Fruit fly (Drosophila melanogaster) whole organism, pupa: Measurements from ENCODE around the gene CG13373.
A peak's percentile ranks its signal among the peaks of the same experiment; 100 is the strongest.

Experiments
- CG10348 ChIP-seq: fragments of 200-800 bp; sonication (Bioruptor generic); IDR thresholded peaks from 2 replicates; pipeline ENCODE4 v1.3.6; 2022; ENCODE audit warnings: missing biosample characterization, missing genetic modification characterization
- CG12605 ChIP-seq: fragments of 200-800 bp; sonication (Bioruptor generic); IDR thresholded peaks from 2 replicates; pipeline ENCODE4 v1.3.6; 2022; ENCODE audit warnings: missing biosample characterization, missing genetic modification characterization
- CG13204 ChIP-seq: fragments of 200-800 bp; sonication (Bioruptor generic); optimal IDR thresholded peaks from 2 replicates; lab custom pipeline; 2018; ENCODE audit warnings: missing biosample characterization, mild to moderate bottlenecking, missing genetic modification characterization, moderate library complexity
- CG14655 ChIP-seq: fragments of 200-800 bp; sonication (Bioruptor generic); optimal IDR thresholded peaks from 3 replicates; lab custom pipeline; 2017; ENCODE audit warnings: mild to moderate bottlenecking, missing biosample characterization, missing genetic modification reagents, missing genetic modification characterization
- CG15710 ChIP-seq: fragments of 200-800 bp; sonication (Bioruptor generic); optimal IDR thresholded peaks from 2 replicates; lab custom pipeline; 2018; ENCODE audit warnings: missing biosample characterization, mild to moderate bottlenecking, missing genetic modification characterization, moderate library complexity
- CG17806 ChIP-seq: fragments of 200-800 bp; sonication (Bioruptor generic); optimal IDR thresholded peaks from 2 replicates; lab custom pipeline; 2018; ENCODE audit warnings: missing biosample characterization, mild to moderate bottlenecking, missing genetic modification characterization, moderate library complexity
- CG32121 ChIP-seq: fragments of 200-800 bp; sonication (Bioruptor generic); IDR thresholded peaks from 2 replicates; pipeline ENCODE4 v1.3.6; 2022; ENCODE audit warnings: missing biosample characterization, missing genetic modification characterization
- CG34367 ChIP-seq: fragments of 200-800 bp; sonication (Bioruptor generic); optimal IDR thresholded peaks from 2 replicates; lab custom pipeline; 2018; ENCODE audit warnings: missing biosample characterization, mild to moderate bottlenecking, missing genetic modification characterization
- CG4496 ChIP-seq: fragments of 200-800 bp; sonication (Bioruptor generic); IDR thresholded peaks from 3 replicates; pipeline ENCODE4 v1.3.6; 2022; ENCODE audit warnings: missing biosample characterization, missing genetic modification characterization
- CG8159 ChIP-seq: fragments of 200-800 bp; sonication (Bioruptor generic); optimal IDR thresholded peaks from 3 replicates; lab custom pipeline; 2018; ENCODE audit warnings: missing biosample characterization, mild to moderate bottlenecking, missing genetic modification characterization, moderate library complexity
- CG8301 ChIP-seq: fragments of 200-800 bp; sonication (Bioruptor generic); optimal IDR thresholded peaks from 2 replicates; lab custom pipeline; 2018; ENCODE audit warnings: missing biosample characterization, mild to moderate bottlenecking, missing genetic modification characterization
- CG9948 ChIP-seq: fragments of 200-800 bp; sonication (Bioruptor generic); optimal IDR thresholded peaks from 2 replicates; lab custom pipeline; 2018; ENCODE audit warnings: missing biosample characterization, mild to moderate bottlenecking, missing genetic modification characterization, moderate library complexity
- D1 ChIP-seq: fragments of 200-800 bp; sonication (Bioruptor generic); optimal IDR thresholded peaks from 2 replicates; lab custom pipeline; 2018; ENCODE audit warnings: missing biosample characterization, mild to moderate bottlenecking, missing genetic modification characterization, moderate library complexity
- EcR ChIP-seq: fragments of 200-800 bp; sonication (Bioruptor generic); optimal IDR thresholded peaks from 3 replicates; lab custom pipeline; 2019; ENCODE audit warnings: missing biosample characterization, missing genetic modification characterization, mild to moderate bottlenecking, moderate library complexity, missing genetic modification reagents
- Ets98B ChIP-seq: fragments of 200-800 bp; sonication (Bioruptor generic); IDR thresholded peaks from 2 replicates; pipeline ENCODE4 v1.3.6; 2022; ENCODE audit warnings: missing biosample characterization, missing genetic modification characterization
- Pif1A ChIP-seq: fragments of 200-800 bp; sonication (Bioruptor generic); optimal IDR thresholded peaks from 3 replicates; lab custom pipeline; 2016; ENCODE audit warnings: missing biosample characterization, missing genetic modification characterization
- Pif1B ChIP-seq: fragments of 200-800 bp; sonication (Bioruptor generic); optimal IDR thresholded peaks from 3 replicates; lab custom pipeline; 2016; ENCODE audit warnings: missing biosample characterization, missing genetic modification characterization
- Snoo ChIP-seq: fragments of 200-800 bp; sonication (Bioruptor generic); optimal IDR thresholded peaks from 3 replicates; lab custom pipeline; 2017; ENCODE audit warnings: missing biosample characterization, mild to moderate bottlenecking, missing genetic modification characterization, inconsistent platforms
- fd96Ca ChIP-seq: fragments of 200-800 bp; sonication (Bioruptor generic); IDR thresholded peaks from 3 replicates; pipeline ENCODE4 v1.3.6; 2022; ENCODE audit warnings: missing biosample characterization, missing genetic modification characterization
- gl ChIP-seq: fragments of 200-800 bp; sonication (Bioruptor generic); optimal IDR thresholded peaks from 2 replicates; lab custom pipeline; 2018; ENCODE audit warnings: missing biosample characterization, mild to moderate bottlenecking, missing genetic modification characterization
- rn ChIP-seq: fragments of 200-800 bp; sonication (Bioruptor generic); IDR thresholded peaks from 2 replicates; pipeline ENCODE4 v1.3.6; 2022; ENCODE audit warnings: missing biosample characterization, missing genetic modification characterization

CG13373 gene

DNA sequence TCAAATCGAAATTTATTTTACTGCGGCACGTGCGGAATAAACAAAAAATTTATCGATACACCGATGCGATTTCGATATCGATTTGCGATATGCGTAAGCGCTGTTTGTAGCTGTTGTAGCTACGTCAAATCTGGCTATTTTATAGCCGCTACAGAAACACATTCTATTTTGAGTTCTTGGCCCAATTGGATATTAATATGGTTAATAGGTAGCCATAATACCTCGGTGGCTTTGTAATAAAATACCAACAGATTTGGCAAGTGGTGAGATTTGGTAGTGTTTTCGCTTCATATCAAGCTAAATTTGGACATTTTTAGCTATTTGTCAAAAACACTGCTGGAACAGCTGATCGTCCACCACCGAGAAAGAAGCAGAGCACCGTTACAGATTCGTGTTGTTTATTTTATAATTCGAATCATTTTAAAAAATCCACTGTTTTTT is 10.8 kb downstream of the CG13373 start, which contains the start of the genes CG18273 and CG3156:
CG18273 (minus strand) TSS at position 65 of the 441 bp plus-strand sequence.
CG3156 (plus strand) TSS at position 362 of the 441 bp plus-strand sequence.
- TF ChIP-seq CG15710 (tag; lab: Kevin White, UChicago) = peak; percentile 22
- no peak for TF ChIP-seq Pif1B (GFP tag; lab: Kevin White, UChicago)
- no peak for TF ChIP-seq CG13204
- no peak for TF ChIP-seq Snoo
- no peak for TF ChIP-seq rn (GFP tag; lab: Robert Waterston, UW)
- no peak for TF ChIP-seq CG4496
- no peak for TF ChIP-seq Ets98B (GFP tag; lab: Robert Waterston, UW)
- TF ChIP-seq D1 (tag; lab: Kevin White, UChicago) = no peak
- TF ChIP-seq fd96Ca (GFP tag; lab: Robert Waterston, UW) = 0 out of 3 replicates have a peak, but pooled peaks have one; percentile 23
- TF ChIP-seq CG9948 (tag; lab: Kevin White, UChicago) = peak; percentile 2
- no peak for TF ChIP-seq CG32121 (GFP tag; lab: Robert Waterston, UW)
- TF ChIP-seq CG8159 (tag; lab: Kevin White, UChicago) = no peak

DNA sequence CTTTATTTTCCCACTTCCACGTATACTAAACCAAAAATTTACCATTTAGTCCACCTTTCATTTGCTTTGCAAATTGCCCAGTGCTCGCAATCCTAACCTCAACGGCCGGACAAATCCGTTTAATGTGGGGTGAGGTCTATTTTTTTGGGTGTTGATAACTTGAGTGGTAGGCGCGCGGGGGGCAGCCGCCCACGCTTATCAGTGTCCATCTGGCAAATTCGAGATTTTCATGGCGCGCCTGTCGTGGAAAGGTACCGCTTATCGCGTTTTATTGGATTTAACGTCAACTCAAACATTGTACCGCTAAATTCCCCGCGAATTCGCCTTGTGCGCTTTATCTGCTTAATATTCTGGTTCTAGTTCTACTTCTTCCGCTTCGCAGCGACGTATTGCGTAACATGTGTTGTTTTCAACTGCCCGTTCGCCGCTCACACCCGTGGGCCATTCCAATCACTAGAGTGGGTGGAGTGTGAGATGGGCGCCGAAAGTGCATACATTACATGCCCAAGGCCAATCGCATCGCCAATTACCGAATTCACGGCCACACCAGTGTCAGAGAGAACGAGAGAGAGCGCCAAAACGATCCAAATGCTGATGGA is 16.0 kb downstream of the CG13373 start:
- TF ChIP-seq CG34367 (tag; lab: Kevin White, UChicago) = no peak
- no peak for TF ChIP-seq CG32121 (GFP tag; lab: Robert Waterston, UW)
- TF ChIP-seq Pif1A (GFP tag; lab: Kevin White, UChicago) = no peak
- TF ChIP-seq gl (tag; lab: Kevin White, UChicago) = no peak
- no peak for TF ChIP-seq D1 (tag; lab: Kevin White, UChicago)
- no peak for TF ChIP-seq CG8159 (tag; lab: Kevin White, UChicago)
- TF ChIP-seq Ets98B (GFP tag; lab: Robert Waterston, UW) = no peak
- TF ChIP-seq CG4496 = no peak
- TF ChIP-seq, all 21 proteins: peak for 0

DNA sequence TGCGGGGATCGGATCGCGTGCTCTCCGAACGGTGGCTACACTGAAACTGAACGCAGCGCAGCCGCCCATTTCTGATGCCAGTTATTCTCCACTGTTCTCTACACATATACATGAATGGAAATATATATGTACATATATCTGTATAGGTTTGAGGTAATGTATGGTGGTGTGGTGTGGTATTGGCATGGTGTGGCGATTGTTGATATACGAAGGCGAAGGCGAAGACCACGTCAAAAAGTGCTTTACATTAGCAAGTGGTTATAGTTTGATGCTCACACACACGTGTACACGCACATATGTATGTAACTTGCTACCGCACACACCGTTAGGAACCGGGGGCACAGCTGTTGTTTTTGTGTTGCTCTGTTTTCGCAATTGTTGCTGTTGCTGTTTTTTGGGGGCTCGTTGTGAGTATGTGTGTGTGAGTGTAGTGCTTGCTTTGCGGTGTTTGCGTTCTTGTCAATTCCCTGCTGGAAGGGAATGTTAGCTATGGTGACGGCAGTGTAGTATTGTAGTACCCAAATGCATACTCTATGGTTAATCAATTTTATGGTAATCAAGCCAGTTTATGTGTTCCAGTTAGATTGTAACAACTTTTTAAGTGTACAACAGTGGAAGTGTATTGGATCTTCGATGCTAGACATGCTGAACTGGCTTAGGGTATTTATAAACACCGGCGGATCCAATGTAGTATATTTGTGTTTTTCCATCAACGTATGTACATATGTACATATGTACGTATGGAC is 16.8 kb downstream of the CG13373 start, which contains the start of gene CG17896:
CG17896 (minus strand) TSS at position 51 of the 746 bp plus-strand sequence.
- TF ChIP-seq CG34367 (tag; lab: Kevin White, UChicago) = peak; percentile 98
- peak; percentile 99 for TF ChIP-seq CG14655 (GFP tag; lab: Kevin White, UChicago)
- peak; percentile 86 for TF ChIP-seq CG13204
- TF ChIP-seq CG8301 = peak; percentile 99
- TF ChIP-seq CG10348 (GFP tag; lab: Robert Waterston, UW) = peak; percentile 95
- peak; percentile 99 for TF ChIP-seq CG4496
- peak; percentile 96 for TF ChIP-seq CG8159 (tag; lab: Kevin White, UChicago)
- peak; percentile 96 for TF ChIP-seq rn (GFP tag; lab: Robert Waterston, UW)
- peak; percentile 99 for TF ChIP-seq Ets98B (GFP tag; lab: Robert Waterston, UW)
- peak; percentile 31 for TF ChIP-seq EcR (GFP tag; lab: Kevin White, UChicago)
- TF ChIP-seq CG17806 (tag; lab: Kevin White, UChicago) = peak; percentile 97
- TF ChIP-seq D1 (tag; lab: Kevin White, UChicago) = no peak
- TF ChIP-seq Pif1B (GFP tag; lab: Kevin White, UChicago) = peak; percentile 98
- TF ChIP-seq fd96Ca (GFP tag; lab: Robert Waterston, UW) = peak; percentile 99
- peak; percentile 94 for TF ChIP-seq Snoo
- TF ChIP-seq Pif1A (GFP tag; lab: Kevin White, UChicago) = peak; percentile 98
- TF ChIP-seq CG12605 (GFP tag; lab: Robert Waterston, UW) = peak; percentile 98
- peak; percentile 97 for TF ChIP-seq CG32121 (GFP tag; lab: Robert Waterston, UW)
- TF ChIP-seq gl (tag; lab: Kevin White, UChicago) = peak; percentile 97
- peak; percentile 98 for TF ChIP-seq CG15710 (tag; lab: Kevin White, UChicago)
- TF ChIP-seq CG9948 (tag; lab: Kevin White, UChicago) = peak; percentile 97

DNA sequence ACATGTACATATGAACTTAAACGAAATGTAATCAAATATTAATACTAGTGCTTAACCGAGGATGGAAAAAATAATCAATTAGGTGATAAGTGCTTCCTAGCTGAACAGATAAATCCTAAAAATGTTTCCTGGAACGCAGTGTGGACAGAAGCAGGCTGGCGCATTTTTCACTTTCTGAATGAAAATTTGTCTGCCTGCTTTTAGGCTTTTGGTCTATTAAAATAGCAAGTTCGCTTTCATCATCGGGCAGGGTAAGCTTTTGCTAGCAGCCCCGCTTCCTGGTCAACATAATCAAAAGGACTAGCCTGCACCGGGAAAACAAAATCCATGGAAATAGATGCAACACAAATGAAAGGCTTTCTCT is 17.4 kb downstream of the CG13373 start:
- no peak for TF ChIP-seq EcR (GFP tag; lab: Kevin White, UChicago)
- TF ChIP-seq Pif1B (GFP tag; lab: Kevin White, UChicago) = no peak
- TF ChIP-seq Snoo = no peak
- no peak for TF ChIP-seq CG12605 (GFP tag; lab: Robert Waterston, UW)
- TF ChIP-seq CG10348 (GFP tag; lab: Robert Waterston, UW) = no peak
- TF ChIP-seq CG14655 (GFP tag; lab: Kevin White, UChicago) = no peak
- no peak for TF ChIP-seq D1 (tag; lab: Kevin White, UChicago)
- no peak for TF ChIP-seq rn (GFP tag; lab: Robert Waterston, UW)
- TF ChIP-seq CG17806 (tag; lab: Kevin White, UChicago) = no peak
- TF ChIP-seq CG9948 (tag; lab: Kevin White, UChicago) = no peak
- TF ChIP-seq CG15710 (tag; lab: Kevin White, UChicago) = no peak
- no peak for TF ChIP-seq Pif1A (GFP tag; lab: Kevin White, UChicago)
- no peak for TF ChIP-seq CG8301
- no peak for TF ChIP-seq CG34367 (tag; lab: Kevin White, UChicago)
- TF ChIP-seq CG13204 = no peak
- no peak for TF ChIP-seq Ets98B (GFP tag; lab: Robert Waterston, UW)

DNA sequence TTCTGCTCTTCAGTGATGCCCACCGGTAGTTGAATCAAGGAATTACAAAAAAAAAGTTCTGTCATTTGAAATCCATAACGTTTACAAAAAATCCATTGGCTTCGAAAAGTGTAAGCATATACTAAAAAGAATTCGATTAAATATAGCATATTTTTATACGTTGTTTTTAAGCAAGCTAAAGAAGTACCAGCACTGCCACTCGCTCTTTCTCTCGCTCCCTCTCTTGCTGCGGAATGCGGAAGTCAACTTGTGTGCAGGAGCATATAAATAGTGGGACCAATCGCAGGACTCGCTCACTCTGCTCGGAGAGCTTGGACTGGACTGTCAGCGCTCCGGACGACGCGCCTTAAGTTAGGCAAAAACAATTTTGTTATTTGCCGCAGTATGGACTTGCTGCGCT is 17.8 kb downstream of the CG13373 start, which contains the start of gene CG17778:
CG17778 (plus strand) TSS at position 8 of the 400 bp plus-strand sequence.
- TF ChIP-seq CG4496 (no peak), gl (tag; lab: Kevin White, UChicago) (no peak), D1 (tag; lab: Kevin White, UChicago) (no peak), rn (GFP tag; lab: Robert Waterston, UW) (no peak), CG15710 (tag; lab: Kevin White, UChicago) (no peak), Pif1B (GFP tag; lab: Kevin White, UChicago) (no peak), CG8159 (tag; lab: Kevin White, UChicago) (no peak), CG13204 (no peak), Snoo (no peak), CG32121 (GFP tag; lab: Robert Waterston, UW) (no peak), Ets98B (GFP tag; lab: Robert Waterston, UW) (peak; percentile 14; the same call in 1 of the 2 replicates), CG34367 (tag; lab: Kevin White, UChicago) (no peak), fd96Ca (GFP tag; lab: Robert Waterston, UW) (0 out of 3 replicates have a peak, but pooled peaks have one; percentile 28), CG10348 (GFP tag; lab: Robert Waterston, UW) (no peak), CG9948 (tag; lab: Kevin White, UChicago) (no peak), CG8301 (no peak), CG17806 (tag; lab: Kevin White, UChicago) (peak; percentile 2), EcR (GFP tag; lab: Kevin White, UChicago) (no peak), CG12605 (GFP tag; lab: Robert Waterston, UW) (no peak), CG14655 (GFP tag; lab: Kevin White, UChicago) (no peak), Pif1A (GFP tag; lab: Kevin White, UChicago) (no peak)
